Worm (Caenorhabditis elegans): ENCODE data around the gene yars-2.

The yars-2 gene

DNA sequence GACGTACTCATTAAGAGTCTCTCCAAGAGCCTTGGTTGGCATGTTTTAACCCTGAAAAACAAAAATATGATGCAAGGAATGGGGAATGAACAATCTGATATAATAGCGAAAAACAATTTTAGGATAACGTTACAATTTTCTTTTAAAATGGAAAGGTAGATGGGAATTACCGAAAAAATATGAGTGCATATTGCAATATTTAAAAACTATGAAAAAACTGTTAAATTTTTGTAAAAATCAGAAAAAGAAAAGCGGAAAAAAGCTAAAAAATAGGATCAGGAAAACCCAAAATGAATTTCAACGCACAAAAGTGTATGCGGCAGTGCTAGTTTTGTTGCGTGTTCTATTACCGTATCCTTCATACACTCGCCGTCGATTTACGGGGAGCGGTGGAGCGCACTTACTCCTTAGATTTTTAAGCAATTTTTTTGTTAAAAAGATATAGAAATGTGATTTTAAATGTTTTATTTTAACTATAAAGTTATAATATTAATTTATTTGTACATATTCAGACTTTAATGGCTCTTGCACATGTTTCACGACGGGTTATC lies 37.4 kb upstream of the yars-2 start, which contains the start of the genes rpl-20 and Y17G9B.5 (continued):
- peak; percentile 100 for TF ChIP-seq tbx-2 (tag; optimal IDR thresholded peaks at IDR 0.05)
- peak; percentile 100 for TF ChIP-seq sup-37 (GFP tag; optimal IDR thresholded peaks at IDR 0.05)
- peak; percentile 100 for TF ChIP-seq ceh-88 (GFP tag; IDR thresholded peaks at IDR 0.05)
- TF ChIP-seq unc-86 (tag; optimal IDR thresholded peaks at IDR 0.05), result peak; percentile 100

DNA sequence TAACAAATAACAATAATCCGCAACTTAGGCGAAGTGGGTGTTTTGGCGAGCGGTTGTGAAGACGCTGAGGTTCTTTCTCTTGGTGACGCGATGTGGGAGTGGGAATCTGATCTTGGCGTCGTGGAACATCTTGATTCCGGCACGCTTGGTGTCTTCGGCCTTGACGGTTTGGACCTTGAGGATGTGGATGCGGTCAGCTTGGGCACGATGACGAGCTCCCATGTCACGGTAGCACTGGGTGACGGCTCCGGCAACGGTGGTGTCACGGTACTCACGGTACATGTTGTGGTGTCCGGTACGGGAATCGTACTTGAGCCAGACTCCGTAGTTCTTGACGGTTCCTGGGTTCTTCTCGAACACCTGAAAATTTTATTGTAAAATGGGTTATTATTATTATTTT lies 36.7 kb upstream of the yars-2 start:
- no peak for TF ChIP-seq snu-23 (GFP tag; optimal IDR thresholded peaks at IDR 0.05)
- peak; percentile 19 for TF ChIP-seq C34B4.2 (tag; optimal IDR thresholded peaks at IDR 0.05)
- TF ChIP-seq mab-9 (GFP tag; IDR thresholded peaks at IDR 0.05), result 0 out of 2 replicates have a peak, but pooled peaks have one; percentile 35

ce11 chrIV:4748408-4749105 lies 36.1 kb upstream of the yars-2 start, which contains the start of gene cyc-2.1:
cyc-2.1 (minus strand) TSS chrIV:4749012.
- TF ChIP-seq dpl-1 (GFP tag; optimal IDR thresholded peaks at IDR 0.05) (peak in 2 of 3 experiments; percentile 34), ceh-88 (GFP tag; IDR thresholded peaks at IDR 0.05) (no peak), unc-98 (GFP tag; IDR thresholded peaks at IDR 0.05) (no peak), C16A3.4 (tag; optimal IDR thresholded peaks at IDR 0.05) (peak; percentile 58), nhr-237 (tag; optimal IDR thresholded peaks at IDR 0.05) (peak; percentile 34), ama-1 (optimal IDR thresholded peaks at IDR 0.05) (no peak), tlp-1 (tag; optimal IDR thresholded peaks at IDR 0.05) (no peak), F16B12.6 (tag; optimal IDR thresholded peaks at IDR 0.05) (no peak), efl-1 (optimal IDR thresholded peaks at IDR 0.05) (peak; percentile 28 to 49), efl-1 (GFP tag; optimal IDR thresholded peaks at IDR 0.05 in 1 of 2) (peak; percentile 17 to 86), lsy-2 (tag; optimal IDR thresholded peaks at IDR 0.05) (peak; percentile 80 to 91), zip-4 (GFP tag; optimal IDR thresholded peaks at IDR 0.05) (no peak), nhr-47 (tag; optimal IDR thresholded peaks at IDR 0.05) (peak; percentile 38), isw-1 (GFP tag; IDR thresholded peaks at IDR 0.05) (peak; percentile 38; the same call in 1 of the 2 replicates), lin-15B (tag; optimal IDR thresholded peaks at IDR 0.05) (peak; percentile 35), ceh-63 (GFP tag; optimal IDR thresholded peaks at IDR 0.05) (no peak), unc-62 (GFP tag; optimal IDR thresholded peaks at IDR 0.05) (no peak), aha-1 (tag; optimal IDR thresholded peaks at IDR 0.05) (no peak), hlh-17 (GFP tag; optimal IDR thresholded peaks at IDR 0.05; ENCODE audit: borderline replicate concordance) (no peak), fkh-4 (tag; optimal IDR thresholded peaks at IDR 0.05; ENCODE audit: borderline replicate concordance) (no peak), unc-130 (tag; optimal IDR thresholded peaks at IDR 0.05) (no peak), unc-30 (tag; optimal IDR thresholded peaks at IDR 0.05) (no peak), hlh-4 (tag; optimal IDR thresholded peaks at IDR 0.05) (no peak), mdl-1 (tag; optimal IDR thresholded peaks at IDR 0.05) (peak in 1 of 2 experiments; percentile 37), jun-1 (tag; optimal IDR thresholded peaks at IDR 0.05) (no peak), ztf-4 (tag; optimal IDR thresholded peaks at IDR 0.05) (peak; percentile 22), lin-14 (GFP tag; optimal IDR thresholded peaks at IDR 0.05) (peak; percentile 83), fkh-10 (GFP tag; optimal IDR thresholded peaks at IDR 0.05) (no peak), fos-1 (tag; optimal IDR thresholded peaks at IDR 0.05) (no peak), efl-3 (GFP tag; optimal IDR thresholded peaks at IDR 0.05) (no peak), ceh-82 (tag; optimal IDR thresholded peaks at IDR 0.05) (peak in 1 of 3 experiments; percentile 48), pqm-1 (tag; optimal IDR thresholded peaks at IDR 0.05) (no peak), sox-4 (tag; optimal IDR thresholded peaks at IDR 0.05) (no peak), lin-39 (tag; optimal IDR thresholded peaks at IDR 0.05) (no peak), nhr-19 (GFP tag; conservative IDR thresholded peaks at IDR 0.05) (peak; percentile 71), irx-1 (tag; optimal IDR thresholded peaks at IDR 0.05) (no peak), nhr-90 (tag; optimal IDR thresholded peaks at IDR 0.05; ENCODE audit: poor library complexity) (peak; percentile 37), nhr-71 (tag; optimal IDR thresholded peaks at IDR 0.05) (peak; percentile 71), elt-3 (tag; optimal IDR thresholded peaks at IDR 0.05) (peak in 2 of 6 experiments; percentile 12 to 38), rnt-1 (tag; optimal IDR thresholded peaks at IDR 0.05) (peak; percentile 59), sup-37 (GFP tag; optimal IDR thresholded peaks at IDR 0.05) (no peak), C34B4.2 (tag; optimal IDR thresholded peaks at IDR 0.05) (no peak), alr-1 (tag; optimal IDR thresholded peaks at IDR 0.05; ENCODE audit: borderline replicate concordance) (no peak)

Data from whole organism, L1 larva.